Worm (Caenorhabditis elegans) whole organism, mixed stage, embryonic: ENCODE data around the gene Y43F8B.28.

Source experiments
- M03D4.4 ChIP-seq: sonication (generic microtip); optimal IDR thresholded peaks from 2 replicates; lab custom pipeline; 2017; ENCODE audit warnings: mild to moderate bottlenecking, missing genetic modification characterization, missing compliant biosample characterization
- bed-3 ChIP-seq: fragments of 200-800 bp; sonication (Bioruptor generic); optimal IDR thresholded peaks from 3 replicates; lab custom pipeline; 2018; ENCODE audit warnings: mild to moderate bottlenecking, missing genetic modification characterization, moderate library complexity, missing compliant biosample characterization
- blmp-1 ChIP-seq: fragments of 150-350 bp; optimal IDR thresholded peaks from 2 replicates; lab custom pipeline; 2014; ENCODE audit warnings: missing biosample characterization, missing genetic modification characterization
- ceh-39 ChIP-seq: fragments of 150-350 bp; optimal IDR thresholded peaks from 2 replicates; lab custom pipeline; 2014; ENCODE audit warnings: missing biosample characterization, missing genetic modification characterization
- ceh-43 ChIP-seq: fragments of 200-800 bp; sonication (Bioruptor generic); optimal IDR thresholded peaks from 2 replicates; lab custom pipeline; 2018; ENCODE audit warnings: mild to moderate bottlenecking, missing genetic modification characterization, moderate library complexity, missing compliant biosample characterization
- ceh-83 ChIP-seq: fragments of 200-800 bp; sonication (Bioruptor generic); optimal IDR thresholded peaks from 2 replicates; lab custom pipeline; 2018; ENCODE audit warnings: mild to moderate bottlenecking, missing genetic modification characterization, missing compliant biosample characterization
- ces-1 ChIP-seq: fragments of 150-350 bp; optimal IDR thresholded peaks from 2 replicates; lab custom pipeline; 2014; ENCODE audit warnings: missing biosample characterization, missing genetic modification reagents, missing genetic modification characterization
- cnd-1 ChIP-seq: fragments of 200-800 bp; sonication (Bioruptor generic); optimal IDR thresholded peaks from 2 replicates; lab custom pipeline; 2018; ENCODE audit warnings: mild to moderate bottlenecking, missing genetic modification characterization, missing compliant biosample characterization
- drap-1 ChIP-seq: fragments of 200-800 bp; sonication (Bioruptor generic); optimal IDR thresholded peaks from 3 replicates; lab custom pipeline; 2018; ENCODE audit warnings: mild to moderate bottlenecking, missing genetic modification characterization, missing compliant biosample characterization
- elt-1 ChIP-seq: sonication (generic microtip); optimal IDR thresholded peaks from 2 replicates; lab custom pipeline; 2017; ENCODE audit warnings: missing genetic modification characterization, mild to moderate bottlenecking, missing compliant biosample characterization, antibody characterized with exemption, moderate library complexity, borderline replicate concordance; ENCODE audit not compliant: insufficient read depth
- elt-3 ChIP-seq: fragments of 150-350 bp; optimal IDR thresholded peaks from 2 replicates; lab custom pipeline; 2014; ENCODE audit warnings: missing biosample characterization, missing genetic modification characterization
- flh-1 ChIP-seq: fragments of 200-800 bp; sonication (Bioruptor generic); optimal IDR thresholded peaks from 2 replicates; lab custom pipeline; 2018; ENCODE audit warnings: mild to moderate bottlenecking, missing genetic modification characterization, moderate library complexity, missing compliant biosample characterization
- ham-2 ChIP-seq: fragments of 200-800 bp; sonication (Bioruptor generic); optimal IDR thresholded peaks from 2 replicates; lab custom pipeline; 2018; ENCODE audit warnings: mild to moderate bottlenecking, missing genetic modification characterization, missing compliant biosample characterization
- hlh-1 ChIP-seq: fragments of 150-350 bp; optimal IDR thresholded peaks from 2 replicates; lab custom pipeline; 2014; ENCODE audit warnings: missing biosample characterization, missing genetic modification reagents, missing genetic modification characterization
- lin-32 ChIP-seq: fragments of 200-800 bp; sonication (Bioruptor generic); optimal IDR thresholded peaks from 2 replicates; lab custom pipeline; 2018; ENCODE audit warnings: mild to moderate bottlenecking, missing genetic modification characterization, missing compliant biosample characterization
- nhr-12 ChIP-seq: fragments of 150-350 bp; optimal IDR thresholded peaks from 2 replicates; lab custom pipeline; 2014; ENCODE audit warnings: missing biosample characterization, missing genetic modification characterization
- nhr-237 ChIP-seq: fragments of 150-350 bp; optimal IDR thresholded peaks from 2 replicates; lab custom pipeline; 2014; ENCODE audit warnings: missing biosample characterization, missing genetic modification characterization
- nhr-76 ChIP-seq: sonication (generic microtip); optimal IDR thresholded peaks from 2 replicates; lab custom pipeline; 2017; ENCODE audit warnings: missing biosample characterization, missing genetic modification characterization
- snpc-4 ChIP-seq: fragments of 150-350 bp; optimal IDR thresholded peaks from 2 replicates; lab custom pipeline; 2014; ENCODE audit warnings: missing biosample characterization, missing genetic modification characterization
- sptf-1 ChIP-seq: sonication (generic microtip); optimal IDR thresholded peaks from 2 replicates; lab custom pipeline; 2017; ENCODE audit warnings: mild to moderate bottlenecking, missing genetic modification characterization, moderate library complexity, missing compliant biosample characterization
- tbx-8 ChIP-seq: fragments of 200-800 bp; sonication (Bioruptor generic); optimal IDR thresholded peaks from 2 replicates; lab custom pipeline; 2018; ENCODE audit warnings: mild to moderate bottlenecking, missing genetic modification characterization, moderate library complexity, missing compliant biosample characterization
- unc-120 ChIP-seq: sonication (generic microtip); optimal IDR thresholded peaks from 2 replicates; lab custom pipeline; 2017; ENCODE audit warnings: missing genetic modification characterization, missing compliant biosample characterization; ENCODE audit not compliant: poor library complexity, severe bottlenecking
- unc-39 ChIP-seq: fragments of 150-350 bp; optimal IDR thresholded peaks from 2 replicates; lab custom pipeline; 2014; ENCODE audit warnings: missing biosample characterization, missing genetic modification characterization
- unc-62 ChIP-seq: fragments of 150-350 bp; optimal IDR thresholded peaks from 2 replicates; lab custom pipeline; 2014; ENCODE audit warnings: missing biosample characterization, missing genetic modification reagents, missing genetic modification characterization
- zip-8 ChIP-seq: fragments of 150-350 bp; optimal IDR thresholded peaks from 2 replicates; lab custom pipeline; 2014; ENCODE audit warnings: missing biosample characterization, missing genetic modification characterization
- ztf-11 ChIP-seq: fragments of 150-350 bp; optimal IDR thresholded peaks from 2 replicates; lab custom pipeline; 2014; ENCODE audit warnings: missing biosample characterization, missing genetic modification characterization

The Y43F8B.28 gene

ce11 chrV:19449544-19449943 lies 35.6 kb upstream of the Y43F8B.28 start, which contains the start of gene M04C3.5:
M04C3.5 (plus strand) TSS chrV:19449733.
- no peak for TF ChIP-seq elt-3 (tag; lab: Kevin White, UChicago)
- no peak for TF ChIP-seq ceh-83

- TF ChIP-seq nhr-237 (tag; lab: Kevin White, UChicago) (no peak), zip-8 (no peak), unc-120 (tag; lab: Kevin White, UChicago) (no peak)
Observed at ce11 chrV:19455650-19456049, 29.5 kb upstream of the Y43F8B.28 start, which contains the start of the genes Y43F8B.13 and Y43F8B.14. Y43F8B.13 (plus strand) TSS chrV:19455950. Y43F8B.14 (minus strand) TSS chrV:19455971.

- TF ChIP-seq blmp-1 (tag; lab: Kevin White, UChicago) (no peak), tbx-8 (no peak), bed-3 (GFP tag; lab: Kevin White, UChicago) (no peak), nhr-237 (tag; lab: Kevin White, UChicago) (no peak), ham-2 (GFP tag; lab: Kevin White, UChicago) (no peak), lin-32 (GFP tag; lab: Kevin White, UChicago) (no peak)
Observed at ce11 chrV:19457120-19457519, 28.0 kb upstream of the Y43F8B.28 start, which contains the start of gene Y43F8B.24. Y43F8B.24 (plus strand) TSS chrV:19457420.

ce11 chrV:19462020-19462419 lies 23.1 kb upstream of the Y43F8B.28 start, which contains the start of gene Y43F8B.15:
Y43F8B.15 (minus strand) TSS chrV:19462120.
- TF ChIP-seq elt-1 (tag; lab: Kevin White, UChicago) (no peak), snpc-4 (tag; lab: Kevin White, UChicago) (no peak), flh-1 (GFP tag; lab: Kevin White, UChicago) (no peak), ces-1 (no peak), blmp-1 (tag; lab: Kevin White, UChicago) (no peak), nhr-12 (tag; lab: Kevin White, UChicago) (no peak), drap-1 (GFP tag; lab: Kevin White, UChicago) (no peak), sptf-1 (tag; lab: Kevin White, UChicago) (no peak), ceh-43 (GFP tag; lab: Kevin White, UChicago) (no peak), M03D4.4 (tag; lab: Kevin White, UChicago) (no peak), lin-32 (GFP tag; lab: Kevin White, UChicago) (no peak)

ce11 chrV:19462612-19463011 lies 22.5 kb upstream of the Y43F8B.28 start, which contains the start of gene Y43F8B.25:
Y43F8B.25 (plus strand) TSS chrV:19462912.
- TF ChIP-seq cnd-1 (tag; lab: Kevin White, UChicago) (no peak), ham-2 (GFP tag; lab: Kevin White, UChicago) (no peak)

ce11 chrV:19467574-19467973 lies 17.5 kb upstream of the Y43F8B.28 start, which contains the start of gene Y43F8B.23:
Y43F8B.23 (minus strand) TSS chrV:19467648.
- TF ChIP-seq ceh-39 (tag; lab: Kevin White, UChicago) (no peak), snpc-4 (tag; lab: Kevin White, UChicago) (no peak), bed-3 (GFP tag; lab: Kevin White, UChicago) (no peak), ztf-11 (tag; lab: Kevin White, UChicago) (no peak), nhr-237 (tag; lab: Kevin White, UChicago) (no peak), elt-1 (tag; lab: Kevin White, UChicago) (no peak), unc-62 (no peak), sptf-1 (tag; lab: Kevin White, UChicago) (no peak), M03D4.4 (tag; lab: Kevin White, UChicago) (no peak), nhr-76 (tag; lab: Kevin White, UChicago) (no peak), ham-2 (GFP tag; lab: Kevin White, UChicago) (no peak), hlh-1 (tag; lab: Kevin White, UChicago) (no peak), ceh-83 (no peak), drap-1 (GFP tag; lab: Kevin White, UChicago) (no peak), cnd-1 (tag; lab: Kevin White, UChicago) (no peak)

ce11 chrV:19468083-19468482 lies 17.0 kb upstream of the Y43F8B.28 start, which contains the start of gene Y43F8B.12:
Y43F8B.12 (plus strand) TSS chrV:19468383.
- TF ChIP-seq unc-39 (tag; lab: Kevin White, UChicago) = no peak
